Worm (Caenorhabditis elegans): ENCODE results near the gene T12D8.10.

The T12D8.10 gene

DNA sequence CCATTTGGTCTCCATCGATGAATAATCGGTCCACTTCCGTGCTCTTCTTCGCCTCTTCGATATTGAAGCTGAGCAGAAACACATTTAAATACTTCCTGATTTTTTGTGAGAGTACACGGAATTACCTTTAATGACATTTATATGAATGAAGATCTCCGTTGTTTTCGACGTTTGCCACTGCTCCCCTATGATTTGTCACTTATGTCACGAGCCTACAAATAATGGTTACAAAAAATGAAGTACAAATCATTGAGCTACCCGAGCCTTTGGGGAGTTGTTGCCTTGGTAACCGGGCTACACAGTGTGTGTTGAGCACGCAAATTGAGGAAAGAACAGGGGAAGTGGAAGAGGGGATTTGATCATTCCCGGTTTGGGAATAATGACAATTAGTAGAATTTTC, 44.2 kb upstream of the T12D8.10 start, which contains the start of gene dyf-2:
Gene dyf-2, minus strand, starts transcription at position 137 of the 400 bp plus-strand sequence.
- TF ChIP-seq tra-1 (GFP tag; IDR thresholded peaks at IDR 0.05) (no peak), attf-4 (tag; optimal IDR thresholded peaks at IDR 0.05) (no peak), madf-9 (GFP tag; conservative IDR thresholded peaks at IDR 0.05) (no peak), nhr-76 (tag; optimal IDR thresholded peaks at IDR 0.05) (no peak), F37D6.2 (tag; optimal IDR thresholded peaks at IDR 0.05) (no peak), ctbp-1 (GFP tag; IDR thresholded peaks at IDR 0.05) (no peak), D1046.2 (GFP tag; IDR thresholded peaks at IDR 0.05) (no peak), dpl-1 (GFP tag; optimal IDR thresholded peaks at IDR 0.05) (no peak), lin-39 (tag; optimal IDR thresholded peaks at IDR 0.05) (no peak), nhr-11 (tag; optimal IDR thresholded peaks at IDR 0.05) (no peak), mxl-2 (GFP tag; conservative IDR thresholded peaks at IDR 0.05) (no peak)

DNA sequence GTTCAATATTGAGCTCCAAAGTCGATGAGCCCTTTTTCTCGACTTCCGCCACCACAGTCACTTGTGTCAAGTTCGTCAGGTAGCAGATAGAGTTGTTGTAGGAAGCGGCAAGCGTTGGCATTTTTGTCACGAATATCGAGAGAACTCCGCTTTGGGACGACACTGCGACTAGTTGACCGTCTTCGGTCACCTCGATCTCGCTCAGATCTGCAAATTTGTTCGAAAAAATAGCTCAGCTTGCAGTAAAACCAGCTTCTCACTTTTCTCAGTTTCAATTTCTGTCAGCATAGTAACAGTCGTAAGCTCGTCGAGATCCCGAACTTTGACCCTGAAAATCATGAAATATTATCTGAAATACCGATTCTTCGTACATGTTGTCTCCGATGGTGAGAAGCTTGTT, 42.1 kb upstream of the T12D8.10 start:
- no peak for TF ChIP-seq zip-2 (tag; optimal IDR thresholded peaks at IDR 0.05)
- TF ChIP-seq ces-1 (GFP tag; optimal IDR thresholded peaks at IDR 0.05), result no peak
- TF ChIP-seq lin-1 (GFP tag; IDR thresholded peaks at IDR 0.05), result no peak
- TF ChIP-seq D1046.2 (GFP tag; IDR thresholded peaks at IDR 0.05), result no peak
- TF ChIP-seq unc-62 (GFP tag; optimal IDR thresholded peaks at IDR 0.05 in 1 of 2), result peak in 1 of 2 experiments; percentile 95
- no peak for TF ChIP-seq unc-62 (tag; optimal IDR thresholded peaks at IDR 0.05)
- no peak for TF ChIP-seq ZK337.2 (GFP tag; IDR thresholded peaks at IDR 0.05)

DNA sequence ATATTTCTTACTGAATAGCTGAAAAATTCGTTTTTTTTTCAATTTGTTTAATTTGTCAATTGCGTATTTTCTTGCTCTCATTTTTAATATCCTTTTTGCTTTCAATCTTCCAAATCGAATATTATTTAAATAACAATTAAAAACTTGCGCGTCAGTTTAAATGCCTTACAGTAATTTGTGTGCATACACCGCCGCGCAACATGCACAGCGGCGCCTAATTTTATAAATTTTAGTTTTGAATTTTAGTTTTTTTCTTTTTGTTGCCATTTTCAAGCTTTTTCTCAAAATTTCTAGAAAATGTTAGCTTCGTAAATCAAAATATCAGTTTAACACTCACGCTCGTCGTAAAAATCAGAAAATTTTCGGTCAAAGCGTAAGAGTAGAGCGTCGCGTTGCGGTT, 41.1 kb upstream of the T12D8.10 start:
- TF ChIP-seq nhr-25 (tag; optimal IDR thresholded peaks at IDR 0.05; ENCODE audit: borderline replicate concordance, insufficient read depth) (no peak), mep-1 (tag; optimal IDR thresholded peaks at IDR 0.05) (no peak), mxl-3 (GFP tag; optimal IDR thresholded peaks at IDR 0.05) (no peak), lsy-2 (tag; optimal IDR thresholded peaks at IDR 0.05) (peak in 1 of 2 experiments; percentile 61), ceh-32 (tag; optimal IDR thresholded peaks at IDR 0.05; ENCODE audit: poor library complexity) (no peak)

DNA sequence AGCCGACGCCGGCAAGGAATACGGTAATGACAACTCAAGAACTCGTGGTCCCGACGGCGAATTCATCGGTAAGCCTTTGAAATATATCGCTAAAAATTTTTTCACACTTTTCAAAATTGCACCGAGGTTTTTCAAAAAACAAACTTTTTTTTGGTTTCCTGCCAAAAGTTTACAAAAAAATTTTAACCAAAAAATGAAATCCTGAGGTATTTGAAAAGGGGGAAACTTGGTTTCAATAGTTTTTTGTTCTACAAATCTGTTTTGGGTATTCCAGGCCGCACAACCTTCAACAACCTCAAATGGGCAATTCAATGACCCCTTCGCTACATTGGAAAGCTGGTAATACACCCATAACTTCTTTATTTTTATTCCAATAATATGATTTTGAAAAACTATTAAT, 39.9 kb upstream of the T12D8.10 start:
- TF ChIP-seq unc-62 (GFP tag; optimal IDR thresholded peaks at IDR 0.05 in 1 of 2), result peak in 1 of 2 experiments; percentile 92
- TF ChIP-seq unc-62 (tag; optimal IDR thresholded peaks at IDR 0.05), result no peak
- TF ChIP-seq lin-39 (tag; optimal IDR thresholded peaks at IDR 0.05), result no peak

DNA sequence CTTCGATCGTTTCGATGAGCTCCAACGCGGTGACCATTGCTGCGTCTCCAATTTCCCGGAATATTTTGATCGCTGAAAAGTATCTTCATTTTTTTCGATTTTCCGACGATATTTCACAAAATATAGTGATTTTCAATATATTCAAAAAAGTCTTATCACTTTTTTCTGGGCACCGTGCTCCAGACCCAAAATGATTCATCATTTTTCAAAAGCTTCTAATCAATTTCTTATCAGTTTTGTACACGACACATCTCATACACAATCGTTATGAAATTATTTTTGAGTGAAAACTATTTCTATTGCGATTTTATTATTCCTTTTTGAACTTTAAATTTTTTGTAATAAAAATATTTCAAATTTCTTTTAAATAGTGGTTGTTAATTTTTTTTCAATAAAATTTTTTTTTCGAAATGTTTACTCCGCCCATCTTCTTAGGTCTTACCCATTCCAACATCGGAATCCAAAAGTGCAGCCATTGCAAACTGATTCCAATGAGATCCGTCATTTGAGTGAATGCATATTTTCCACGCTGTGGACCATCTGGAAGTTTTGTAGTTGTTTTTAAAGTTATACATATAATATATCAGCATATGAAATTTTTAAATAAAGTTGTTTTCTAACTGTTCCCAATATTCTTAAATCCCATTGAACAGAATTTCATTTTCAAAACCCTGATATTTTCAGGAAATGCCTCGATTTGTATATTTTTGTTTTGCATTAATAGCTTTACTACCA, 36.8 kb upstream of the T12D8.10 start, which contains the start of gene sid-2:
Gene sid-2, plus strand, starts transcription at position 685 of the 735 bp plus-strand sequence.
- TF ChIP-seq hif-1 (tag; optimal IDR thresholded peaks at IDR 0.05) (no peak), daf-16 (GFP tag; optimal IDR thresholded peaks at IDR 0.05) (no peak), daf-16 (tag; optimal IDR thresholded peaks at IDR 0.05) (peak; percentile 41), zfp-2 (tag; optimal IDR thresholded peaks at IDR 0.05) (no peak), lin-1 (GFP tag; IDR thresholded peaks at IDR 0.05) (no peak), nhr-28 (tag; optimal IDR thresholded peaks at IDR 0.05) (peak; percentile 69), lir-3 (tag; optimal IDR thresholded peaks at IDR 0.05) (no peak), ctbp-1 (GFP tag; IDR thresholded peaks at IDR 0.05) (no peak), saeg-2 (GFP tag; IDR thresholded peaks at IDR 0.05) (no peak), dve-1 (tag; optimal IDR thresholded peaks at IDR 0.05; ENCODE audit: insufficient read depth) (peak; percentile 42), pqm-1 (tag; optimal IDR thresholded peaks at IDR 0.05) (peak; percentile 76), lin-39 (tag; optimal IDR thresholded peaks at IDR 0.05) (no peak), madf-9 (GFP tag; conservative IDR thresholded peaks at IDR 0.05) (no peak), unc-62 (GFP tag; optimal IDR thresholded peaks at IDR 0.05 in 1 of 2) (peak in 1 of 2 experiments; percentile 71), unc-62 (tag; optimal IDR thresholded peaks at IDR 0.05) (no peak)

All from whole organism, L4 larva.